Worm (Caenorhabditis elegans): ENCODE data around the gene B0035.18.

ce11 chrIV:11347275-11347674 lies 27.2 kb downstream of the B0035.18 start:
- no peak for TF ChIP-seq ama-1 (optimal IDR thresholded peaks at IDR 0.05)
- TF ChIP-seq lin-39 (tag; optimal IDR thresholded peaks at IDR 0.05), result no peak

Data from whole organism, L3 larva.